Fruit fly (Drosophila melanogaster) whole organism, embryonic: ENCODE measurements around the gene CG31344.

Experiments used
- Bteb2 ChIP-seq: fragments of 200-800 bp; sonication (Bioruptor generic); optimal IDR thresholded peaks from 2 replicates; lab custom pipeline; 2016; ENCODE audit warnings: missing biosample characterization, missing genetic modification characterization
- CG10209 ChIP-seq: fragments of 200-800 bp; sonication (Bioruptor generic); optimal IDR thresholded peaks from 3 replicates; lab custom pipeline; 2017; ENCODE audit warnings: missing biosample characterization, mild to moderate bottlenecking, missing genetic modification characterization, missing genetic modification reagents
- CG10321 ChIP-seq: fragments of 200-800 bp; sonication (Bioruptor generic); IDR thresholded peaks from 2 replicates; pipeline ENCODE4 v1.3.6; 2022; ENCODE audit warnings: missing biosample characterization, missing genetic modification characterization
- CG12659 ChIP-seq: fragments of 200-800 bp; sonication (Bioruptor generic); optimal IDR thresholded peaks from 3 replicates; lab custom pipeline; 2017; ENCODE audit warnings: mild to moderate bottlenecking, missing biosample characterization, missing genetic modification reagents, missing genetic modification characterization
- CG13123 ChIP-seq: fragments of 200-800 bp; sonication (Bioruptor generic); optimal IDR thresholded peaks from 2 replicates; lab custom pipeline; 2016; ENCODE audit warnings: missing biosample characterization, missing genetic modification characterization
- CG14441 ChIP-seq: fragments of 200-800 bp; sonication (Bioruptor generic); IDR thresholded peaks from 2 replicates; pipeline ENCODE4 v1.3.6; 2022; ENCODE audit warnings: missing biosample characterization, missing genetic modification characterization
- CG14860 ChIP-seq: fragments of 200-800 bp; sonication (Bioruptor generic); IDR thresholded peaks from 3 replicates; pipeline ENCODE4 v1.3.6; 2022; ENCODE audit warnings: missing biosample characterization, missing genetic modification characterization; ENCODE audit not compliant: partially characterized antibody
- CG16779 ChIP-seq: fragments of 200-800 bp; sonication (Bioruptor generic); IDR thresholded peaks from 2 replicates; pipeline ENCODE4 v1.3.6; 2022; ENCODE audit warnings: missing biosample characterization, missing genetic modification characterization
- CG1792 ChIP-seq: fragments of 200-800 bp; sonication (Bioruptor generic); optimal IDR thresholded peaks from 2 replicates; lab custom pipeline; 2016; ENCODE audit warnings: missing biosample characterization, missing genetic modification characterization
- CG2199 ChIP-seq: fragments of 200-800 bp; sonication (Bioruptor generic); IDR thresholded peaks from 3 replicates; pipeline ENCODE4 v1.3.6; 2022; ENCODE audit warnings: missing biosample characterization, missing genetic modification characterization
- CG32532 ChIP-seq: fragments of 200-800 bp; sonication (Bioruptor generic); IDR thresholded peaks from 2 replicates; pipeline ENCODE4 v1.3.6; 2022; ENCODE audit warnings: missing biosample characterization, missing genetic modification characterization
- CG3281 ChIP-seq: fragments of 200-800 bp; sonication (Bioruptor generic); optimal IDR thresholded peaks from 3 replicates; lab custom pipeline; 2017; ENCODE audit warnings: missing biosample characterization, mild to moderate bottlenecking, missing genetic modification characterization
- CG33557 ChIP-seq: fragments of 200-800 bp; sonication (Bioruptor generic); optimal IDR thresholded peaks from 2 replicates; lab custom pipeline; 2019; ENCODE audit warnings: missing biosample characterization, mild to moderate bottlenecking, missing genetic modification characterization, moderate library complexity
- CG4360 ChIP-seq: fragments of 200-800 bp; sonication (Bioruptor generic); IDR thresholded peaks from 2 replicates; pipeline ENCODE4 v1.3.6; 2022; ENCODE audit warnings: missing biosample characterization, missing genetic modification characterization
- CG4617 ChIP-seq: fragments of 200-800 bp; sonication (Bioruptor generic); optimal IDR thresholded peaks from 3 replicates; lab custom pipeline; 2016; ENCODE audit warnings: missing biosample characterization, missing genetic modification characterization, borderline replicate concordance
- CG7271 ChIP-seq: fragments of 200-800 bp; sonication (Bioruptor generic); optimal IDR thresholded peaks from 2 replicates; lab custom pipeline; 2018; ENCODE audit warnings: missing biosample characterization, mild to moderate bottlenecking, missing genetic modification characterization, moderate library complexity
- CG8765 ChIP-seq: fragments of 200-800 bp; sonication (Bioruptor generic); IDR thresholded peaks from 2 replicates; pipeline ENCODE4 v1.3.6; 2022; ENCODE audit warnings: missing biosample characterization, missing genetic modification characterization
- CG9437 ChIP-seq: fragments of 200-800 bp; sonication (Bioruptor generic); optimal IDR thresholded peaks from 2 replicates; lab custom pipeline; 2018; ENCODE audit warnings: missing biosample characterization, mild to moderate bottlenecking, missing genetic modification characterization
- CG9932 ChIP-seq: fragments of 200-800 bp; sonication (Bioruptor generic); IDR thresholded peaks from 2 replicates; pipeline ENCODE4 v1.3.6; 2022; ENCODE audit warnings: missing biosample characterization, missing genetic modification characterization
- Camta ChIP-seq: fragments of 200-800 bp; sonication (Bioruptor generic); optimal IDR thresholded peaks from 2 replicates; lab custom pipeline; 2016; ENCODE audit warnings: missing biosample characterization, missing genetic modification characterization
- Ets97D ChIP-seq: fragments of 200-800 bp; sonication (Bioruptor generic); optimal IDR thresholded peaks from 3 replicates; lab custom pipeline; 2016; ENCODE audit warnings: missing biosample characterization, missing genetic modification characterization
- Fer1 ChIP-seq: fragments of 200-800 bp; sonication (Bioruptor generic); optimal IDR thresholded peaks from 2 replicates; lab custom pipeline; 2017; ENCODE audit warnings: missing biosample characterization, mild to moderate bottlenecking, missing genetic modification characterization
- Gsc ChIP-seq: fragments of 200-800 bp; sonication (Bioruptor generic); IDR thresholded peaks from 2 replicates; pipeline ENCODE4 v1.3.6; 2022; ENCODE audit warnings: missing biosample characterization, missing genetic modification characterization
- Mes4 ChIP-seq: fragments of 200-800 bp; sonication (Bioruptor generic); optimal IDR thresholded peaks from 2 replicates; lab custom pipeline; 2016; ENCODE audit warnings: missing biosample characterization, missing genetic modification characterization
- NC2α ChIP-seq: fragments of 200-800 bp; sonication (Bioruptor generic); optimal IDR thresholded peaks from 2 replicates; lab custom pipeline; 2016; ENCODE audit warnings: missing biosample characterization, missing genetic modification characterization
- Sox102F ChIP-seq: fragments of 200-800 bp; sonication (Bioruptor generic); optimal IDR thresholded peaks from 2 replicates; lab custom pipeline; 2018; ENCODE audit warnings: missing biosample characterization, mild to moderate bottlenecking, missing genetic modification characterization, moderate library complexity
- Sry-β ChIP-seq: fragments of 200-800 bp; sonication (Bioruptor generic); optimal IDR thresholded peaks from 2 replicates; lab custom pipeline; 2018; ENCODE audit warnings: missing biosample characterization, mild to moderate bottlenecking, missing genetic modification characterization, moderate library complexity
- ac ChIP-seq: fragments of 200-800 bp; sonication (Bioruptor generic); optimal IDR thresholded peaks from 3 replicates; lab custom pipeline; 2017; ENCODE audit warnings: missing biosample characterization, mild to moderate bottlenecking, missing genetic modification characterization
- bab2 ChIP-seq: fragments of 200-800 bp; sonication (Bioruptor generic); optimal IDR thresholded peaks from 2 replicates; lab custom pipeline; 2016; ENCODE audit warnings: missing biosample characterization, missing genetic modification characterization
- bbx ChIP-seq: fragments of 200-800 bp; sonication (Bioruptor generic); IDR thresholded peaks from 2 replicates; pipeline ENCODE4 v1.3.6; 2022; ENCODE audit warnings: missing biosample characterization, missing genetic modification characterization; ENCODE audit not compliant: partially characterized antibody
- bcd ChIP-seq: fragments of 200-800 bp; sonication (Bioruptor generic); optimal IDR thresholded peaks from 2 replicates; lab custom pipeline; 2017; ENCODE audit warnings: missing biosample characterization, mild to moderate bottlenecking, missing genetic modification characterization
- dmrt11E ChIP-seq: fragments of 200-800 bp; sonication (Bioruptor generic); optimal IDR thresholded peaks from 3 replicates; lab custom pipeline; 2018; ENCODE audit warnings: missing biosample characterization, mild to moderate bottlenecking, missing genetic modification characterization, moderate library complexity
- emc ChIP-seq: fragments of 200-800 bp; sonication (Bioruptor generic); optimal IDR thresholded peaks from 2 replicates; lab custom pipeline; 2016; ENCODE audit warnings: missing biosample characterization, missing genetic modification characterization
- fu2 ChIP-seq: fragments of 200-800 bp; sonication (Bioruptor generic); optimal IDR thresholded peaks from 2 replicates; lab custom pipeline; 2016; ENCODE audit warnings: missing biosample characterization, missing genetic modification characterization
- gcm2 ChIP-seq: fragments of 200-800 bp; sonication (Bioruptor generic); optimal IDR thresholded peaks from 2 replicates; lab custom pipeline; 2016; ENCODE audit warnings: missing biosample characterization, missing genetic modification characterization
- gem ChIP-seq: fragments of 200-800 bp; sonication (Bioruptor generic); optimal IDR thresholded peaks from 2 replicates; lab custom pipeline; 2019; ENCODE audit warnings: missing biosample characterization, mild to moderate bottlenecking, missing genetic modification characterization, moderate library complexity
- kay ChIP-seq: fragments of 200-800 bp; sonication (Bioruptor generic); optimal IDR thresholded peaks from 2 replicates; lab custom pipeline; 2016; ENCODE audit warnings: missing biosample characterization, missing genetic modification characterization
- mirr ChIP-seq: fragments of 200-800 bp; sonication (Bioruptor generic); optimal IDR thresholded peaks from 3 replicates; lab custom pipeline; 2018; ENCODE audit warnings: missing biosample characterization, mild to moderate bottlenecking, missing genetic modification characterization
- nerfin-1 ChIP-seq: fragments of 200-800 bp; sonication (Bioruptor generic); optimal IDR thresholded peaks from 3 replicates; lab custom pipeline; 2019; ENCODE audit warnings: missing biosample characterization, mild to moderate bottlenecking, missing genetic modification characterization, moderate library complexity
- pan ChIP-seq, 4 experiments: fragments of >200 bp in 3 of 4; fragments of 200-800 bp in 1 of 4; sonication (Bioruptor generic) in 1 of 4; optimal IDR thresholded peaks in 3 of 4; IDR thresholded peaks in 1 of 4; 2 replicates each; pipeline versions ENCODE4 v1.3.6 to Lab custom; 2017 to 2022; ENCODE audit warnings: missing biosample characterization in 2 of 4, missing genetic modification characterization in 2 of 4, mixed read lengths in 1 of 4
- pros ChIP-seq: fragments of 200-800 bp; sonication (Bioruptor generic); optimal IDR thresholded peaks from 3 replicates; lab custom pipeline; 2019; ENCODE audit warnings: missing biosample characterization, mild to moderate bottlenecking, missing genetic modification characterization, moderate library complexity
- scrt ChIP-seq: fragments of 200-800 bp; sonication (Bioruptor generic); optimal IDR thresholded peaks from 2 replicates; lab custom pipeline; 2018; ENCODE audit warnings: missing biosample characterization, mild to moderate bottlenecking, missing genetic modification characterization, moderate library complexity
- shn ChIP-seq: fragments of 200-800 bp; sonication (Bioruptor generic); optimal IDR thresholded peaks from 3 replicates; lab custom pipeline; 2016; ENCODE audit warnings: missing biosample characterization, missing genetic modification characterization
- slbo ChIP-seq: fragments of 200-800 bp; sonication (Bioruptor generic); IDR thresholded peaks from 2 replicates; pipeline ENCODE4 v1.3.6; 2022; ENCODE audit warnings: missing biosample characterization, missing genetic modification characterization
- slou ChIP-seq: fragments of 200-800 bp; sonication (Bioruptor generic); optimal IDR thresholded peaks from 3 replicates; lab custom pipeline; 2016; ENCODE audit warnings: missing biosample characterization, missing genetic modification characterization
- sna ChIP-seq: fragments of 200-800 bp; sonication (Bioruptor generic); IDR thresholded peaks from 2 replicates; pipeline ENCODE4 v1.3.6; 2022; ENCODE audit warnings: missing biosample characterization, missing genetic modification characterization; ENCODE audit not compliant: partially characterized antibody
- sr ChIP-seq: fragments of 200-800 bp; sonication (Bioruptor generic); IDR thresholded peaks from 3 replicates; pipeline ENCODE4 v1.3.6; 2022; ENCODE audit warnings: missing biosample characterization, missing genetic modification characterization
- wek ChIP-seq: fragments of 200-800 bp; sonication (Bioruptor generic); optimal IDR thresholded peaks from 3 replicates; lab custom pipeline; 2018; ENCODE audit warnings: missing biosample characterization, mild to moderate bottlenecking, missing genetic modification characterization, moderate library complexity
- z ChIP-seq: fragments of 200-800 bp; sonication (Bioruptor generic); IDR thresholded peaks from 3 replicates; pipeline ENCODE4 v1.3.6; 2022; ENCODE audit warnings: missing biosample characterization, missing genetic modification characterization
- zfh1 ChIP-seq: fragments of 200-800 bp; sonication (Bioruptor generic); IDR thresholded peaks from 3 replicates; pipeline ENCODE4 v1.3.6; 2022; ENCODE audit warnings: missing biosample characterization, missing genetic modification characterization

Gene CG31344

dm6 chr3R:15213362-15213989 is 11.7 kb downstream of the CG31344 start, which contains the start of the genes CG6654 and CG4210 (continued):
- TF ChIP-seq Sox102F (GFP tag; lab: Kevin White, UChicago) (no peak), bbx (0 out of 2 replicates have a peak, but pooled peaks have one; percentile 39), Ets97D (GFP tag; lab: Kevin White, UChicago) (peak; percentile 44), Gsc (GFP tag; lab: Robert Waterston, UW) (no peak), Fer1 (peak; percentile 30), slou (no peak), Camta (GFP tag; lab: Kevin White, UChicago) (no peak), CG4617 (GFP tag; lab: Kevin White, UChicago) (peak; percentile 78), sr (GFP tag; lab: Robert Waterston, UW) (no peak), CG33557 (GFP tag; lab: Kevin White, UChicago) (no peak), gem (tag; lab: Kevin White, UChicago) (no peak), CG3281 (no peak), bab2 (no peak), mirr (GFP tag; lab: Kevin White, UChicago) (no peak), slbo (GFP tag; lab: Robert Waterston, UW) (no peak), zfh1 (no peak), CG1792 (no peak), CG8765 (GFP tag; lab: Robert Waterston, UW) (no peak), CG10321 (no peak), pan (optimal IDR thresholded peaks at IDR 0.05; lab: Kevin White, UChicago) (no peak), pan (GFP tag; optimal IDR thresholded peaks at IDR 0.05 in 1 of 2, IDR thresholded peaks at IDR 0.05 in 1 of 2) (no peak), CG9932 (GFP tag; lab: Robert Waterston, UW) (peak; percentile 54), fu2 (GFP tag; lab: Kevin White, UChicago) (no peak), sna (no peak), gcm2 (GFP tag; lab: Kevin White, UChicago) (no peak), CG16779 (no peak), Mes4 (GFP tag; lab: Kevin White, UChicago) (no peak), wek (GFP tag; lab: Kevin White, UChicago) (no peak), shn (GFP tag; lab: Kevin White, UChicago) (no peak), pros (GFP tag; lab: Kevin White, UChicago) (no peak), bcd (GFP tag; lab: Kevin White, UChicago) (no peak), dmrt11E (tag; lab: Kevin White, UChicago) (no peak), CG13123 (no peak), NC2α (GFP tag; lab: Kevin White, UChicago) (no peak), nerfin-1 (tag; lab: Kevin White, UChicago) (no peak), CG12659 (GFP tag; lab: Kevin White, UChicago) (peak; percentile 26), CG14441 (GFP tag; lab: Robert Waterston, UW) (no peak), CG32532 (GFP tag; lab: Robert Waterston, UW) (peak; percentile 10; the same call in 1 of the 2 replicates), CG10209 (GFP tag; lab: Kevin White, UChicago) (no peak), kay (GFP tag; lab: Kevin White, UChicago) (no peak), scrt (GFP tag; lab: Kevin White, UChicago) (no peak), Sry-β (GFP tag; lab: Kevin White, UChicago) (peak; percentile 15), emc (no peak), CG9437 (no peak), CG2199 (GFP tag; lab: Robert Waterston, UW) (no peak), CG14860 (GFP tag; lab: Robert Waterston, UW) (no peak), CG7271 (tag; lab: Kevin White, UChicago) (no peak), z (GFP tag; lab: Robert Waterston, UW) (no peak), Bteb2 (no peak), ac (no peak), CG4360 (GFP tag; lab: Robert Waterston, UW) (no peak)
